Worm (Caenorhabditis elegans) whole organism, late embryonic: ENCODE results near the gene F18G5.6.

ENCODE experiments used
- C08G9.2 ChIP-seq: sonication (generic microtip); optimal IDR thresholded peaks from 2 replicates; lab custom pipeline; 2016; ENCODE audit warnings: mild to moderate bottlenecking, missing genetic modification characterization, moderate library complexity, missing compliant biosample characterization
- F13H6.1 ChIP-seq: sonication (generic microtip); optimal IDR thresholded peaks from 2 replicates; lab custom pipeline; 2016; ENCODE audit warnings: missing genetic modification characterization, missing compliant biosample characterization
- T23F11.4 ChIP-seq: fragments of 200-800 bp; sonication (Bioruptor generic); optimal IDR thresholded peaks from 2 replicates; lab custom pipeline; 2018; ENCODE audit warnings: mild to moderate bottlenecking, missing genetic modification characterization, missing compliant biosample characterization
- ahr-1 ChIP-seq: sonication (generic microtip); optimal IDR thresholded peaks from 2 replicates; lab custom pipeline; 2016; ENCODE audit warnings: missing genetic modification characterization, missing compliant biosample characterization
- ama-1 ChIP-seq: fragments of 150-350 bp; optimal IDR thresholded peaks from 2 replicates; lab custom pipeline; 2014
- ceh-18 ChIP-seq: sonication (generic microtip); optimal IDR thresholded peaks from 2 replicates; lab custom pipeline; 2016; ENCODE audit warnings: missing genetic modification characterization, missing compliant biosample characterization
- ceh-2 ChIP-seq: sonication (generic microtip); optimal IDR thresholded peaks from 2 replicates; lab custom pipeline; 2016; ENCODE audit warnings: missing genotype, missing genetic modification characterization, missing compliant biosample characterization
- ceh-24 ChIP-seq: sonication (generic microtip); optimal IDR thresholded peaks from 2 replicates; lab custom pipeline; 2016; ENCODE audit warnings: mild to moderate bottlenecking, missing genetic modification characterization, missing compliant biosample characterization
- ceh-30 ChIP-seq: fragments of 150-350 bp; optimal IDR thresholded peaks from 2 replicates; lab custom pipeline; 2014; ENCODE audit warnings: missing biosample characterization, missing genetic modification characterization
- ceh-31 ChIP-seq: sonication (generic microtip); optimal IDR thresholded peaks from 2 replicates; lab custom pipeline; 2016; ENCODE audit warnings: missing genetic modification characterization, missing compliant biosample characterization
- ceh-34 ChIP-seq: sonication (generic microtip); optimal IDR thresholded peaks from 2 replicates; lab custom pipeline; 2016; ENCODE audit warnings: mild to moderate bottlenecking, missing genetic modification characterization, missing compliant biosample characterization
- ceh-45 ChIP-seq: fragments of 200-800 bp; sonication (Bioruptor generic); IDR thresholded peaks from 2 replicates; pipeline ENCODE4 v1.3.6; 2022; ENCODE audit warnings: missing genetic modification reagents, missing genetic modification characterization, missing compliant biosample characterization
- ceh-48 ChIP-seq: sonication (generic microtip); optimal IDR thresholded peaks from 2 replicates; lab custom pipeline; 2016; ENCODE audit warnings: missing genetic modification characterization, inconsistent platforms, missing compliant biosample characterization
- ceh-9 ChIP-seq: sonication (generic microtip); optimal IDR thresholded peaks from 2 replicates; lab custom pipeline; 2016; ENCODE audit warnings: mild to moderate bottlenecking, missing genetic modification characterization, inconsistent platforms, missing compliant biosample characterization
- dmd-4 ChIP-seq: sonication (generic microtip); optimal IDR thresholded peaks from 2 replicates; lab custom pipeline; 2016; ENCODE audit warnings: borderline replicate concordance, missing genetic modification characterization, missing compliant biosample characterization
- dve-1 ChIP-seq: sonication (generic microtip); optimal IDR thresholded peaks from 2 replicates; lab custom pipeline; 2017; ENCODE audit warnings: antibody characterized with exemption, mild to moderate bottlenecking, missing genetic modification characterization, missing compliant biosample characterization
- elt-2 ChIP-seq: sonication (generic microtip); optimal IDR thresholded peaks from 2 replicates; lab custom pipeline; 2016; ENCODE audit warnings: missing genetic modification reagents, missing genetic modification characterization, missing compliant biosample characterization
- elt-4 ChIP-seq: sonication (generic microtip); optimal IDR thresholded peaks from 2 replicates; lab custom pipeline; 2016; ENCODE audit warnings: missing genetic modification characterization, missing compliant biosample characterization
- ets-4 ChIP-seq: sonication (generic microtip); optimal IDR thresholded peaks from 2 replicates; lab custom pipeline; 2016; ENCODE audit warnings: missing genetic modification characterization, missing compliant biosample characterization
- gmeb-2 ChIP-seq: sonication (generic microtip); optimal IDR thresholded peaks from 2 replicates; lab custom pipeline; 2016; ENCODE audit warnings: missing genetic modification characterization, inconsistent platforms, missing compliant biosample characterization
- hlh-30 ChIP-seq: sonication (generic microtip); optimal IDR thresholded peaks from 2 replicates; lab custom pipeline; 2017; ENCODE audit warnings: antibody characterized with exemption, missing genetic modification characterization, missing compliant biosample characterization; ENCODE audit not compliant: insufficient read depth
- hlh-8 ChIP-seq: sonication (generic microtip); optimal IDR thresholded peaks from 2 replicates; lab custom pipeline; 2016; ENCODE audit warnings: missing genotype, missing genetic modification characterization, missing compliant biosample characterization
- lim-6 ChIP-seq: sonication (generic microtip); optimal IDR thresholded peaks from 2 replicates; lab custom pipeline; 2016; ENCODE audit warnings: missing genetic modification characterization, missing compliant biosample characterization
- mec-3 ChIP-seq: sonication (generic microtip); optimal IDR thresholded peaks from 2 replicates; lab custom pipeline; 2016; ENCODE audit warnings: borderline replicate concordance, missing genetic modification characterization, missing compliant biosample characterization
- nhr-232 ChIP-seq: sonication (generic microtip); optimal IDR thresholded peaks from 2 replicates; lab custom pipeline; 2016; ENCODE audit warnings: missing genetic modification characterization, missing compliant biosample characterization
- npax-4 ChIP-seq: sonication (generic microtip); optimal IDR thresholded peaks from 2 replicates; lab custom pipeline; 2016; ENCODE audit warnings: missing genetic modification characterization, missing compliant biosample characterization
- pag-3 ChIP-seq: sonication (generic microtip); optimal IDR thresholded peaks from 2 replicates; lab custom pipeline; 2016; ENCODE audit warnings: missing compliant biosample characterization, missing genetic modification characterization, borderline replicate concordance
- pha-2 ChIP-seq: sonication (generic microtip); optimal IDR thresholded peaks from 2 replicates; lab custom pipeline; 2017; ENCODE audit warnings: mild to moderate bottlenecking, missing genetic modification characterization, missing compliant biosample characterization
- ref-2 ChIP-seq: sonication (generic microtip); optimal IDR thresholded peaks from 2 replicates; lab custom pipeline; 2016; ENCODE audit warnings: missing genetic modification characterization, missing compliant biosample characterization
- sdc-2 ChIP-seq: sonication (generic microtip); optimal IDR thresholded peaks from 2 replicates; lab custom pipeline; 2016; ENCODE audit warnings: missing genotype, missing genetic modification characterization, missing compliant biosample characterization
- sox-4 ChIP-seq: sonication (generic microtip); optimal IDR thresholded peaks from 2 replicates; lab custom pipeline; 2017; ENCODE audit warnings: mild to moderate bottlenecking, missing genetic modification characterization, inconsistent platforms, missing compliant biosample characterization
- syd-9 ChIP-seq: sonication (generic microtip); optimal IDR thresholded peaks from 2 replicates; lab custom pipeline; 2016; ENCODE audit warnings: mild to moderate bottlenecking, missing genetic modification characterization, moderate library complexity, missing compliant biosample characterization
- tbx-2 ChIP-seq: sonication (generic microtip); optimal IDR thresholded peaks from 2 replicates; lab custom pipeline; 2016; ENCODE audit warnings: missing genetic modification characterization, missing compliant biosample characterization
- ttx-3 ChIP-seq: sonication (generic microtip); optimal IDR thresholded peaks from 2 replicates; lab custom pipeline; 2016; ENCODE audit warnings: missing genetic modification reagents, missing genetic modification characterization, missing compliant biosample characterization
- unc-55 ChIP-seq: sonication (generic microtip); optimal IDR thresholded peaks from 2 replicates; lab custom pipeline; 2017; ENCODE audit warnings: missing biosample characterization, missing genetic modification reagents, missing genetic modification characterization
- zip-5 ChIP-seq: sonication (generic microtip); optimal IDR thresholded peaks from 2 replicates; lab custom pipeline; 2016; ENCODE audit warnings: missing genetic modification characterization, missing compliant biosample characterization
- ztf-16 ChIP-seq: sonication (generic microtip); optimal IDR thresholded peaks from 2 replicates; lab custom pipeline; 2017; ENCODE audit warnings: missing genetic modification characterization, missing compliant biosample characterization

Gene F18G5.6

DNA sequence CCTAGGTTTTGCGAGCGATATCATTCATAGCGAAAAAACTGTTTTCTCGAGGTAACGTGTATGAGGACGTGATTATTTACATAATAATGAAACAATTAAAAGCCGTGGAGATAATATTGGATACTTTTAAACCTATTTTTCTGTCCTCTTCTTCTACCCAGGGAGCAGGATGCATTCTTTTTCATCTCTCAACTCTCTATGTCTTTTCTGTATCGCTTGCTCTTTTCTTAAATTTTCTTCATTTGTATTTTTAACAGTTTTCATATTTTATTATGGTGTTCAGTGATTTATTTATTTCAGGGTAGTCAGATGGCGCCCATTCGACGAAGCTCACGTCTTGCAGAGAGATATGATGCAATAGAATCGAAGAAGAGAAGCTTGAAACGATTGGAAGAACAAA is 14.5 kb upstream of the F18G5.6 start, which contains the start of gene B0416.4:
TSS of gene B0416.4 (plus strand) at position 301 of the 400 bp plus-strand sequence.
- TF ChIP-seq ama-1 (lab: Kevin White, UChicago) (no peak), ceh-9 (no peak), ceh-24 (tag; lab: Kevin White, UChicago) (no peak), ceh-30 (tag; lab: Kevin White, UChicago) (no peak), gmeb-2 (no peak)

DNA sequence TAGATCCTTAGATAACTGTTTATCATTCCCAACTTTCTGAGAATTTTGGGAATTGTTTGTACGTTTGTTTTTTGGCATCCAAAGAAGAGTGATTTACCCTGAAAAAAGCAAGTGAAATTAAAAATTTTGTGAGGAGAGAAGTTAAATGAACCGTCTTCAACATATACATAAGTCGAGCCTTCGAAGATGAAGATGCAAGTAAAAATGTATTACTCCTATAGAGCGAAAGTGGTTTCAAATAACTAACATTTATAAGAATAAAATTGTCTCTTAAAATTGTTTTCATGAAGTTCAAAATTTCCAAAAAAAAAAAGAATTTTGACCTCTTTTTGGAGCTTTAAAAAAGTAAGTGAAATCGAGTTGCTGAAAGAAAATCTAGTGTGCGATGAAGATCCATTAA is 10.4 kb upstream of the F18G5.6 start, which contains the start of gene B0416.10:
TSS of gene B0416.10 (minus strand) at position 101 of the 400 bp plus-strand sequence.
- TF ChIP-seq ttx-3 (tag; lab: Kevin White, UChicago), result no peak
- no peak for TF ChIP-seq ceh-48 (tag; lab: Kevin White, UChicago)
- no peak for TF ChIP-seq dve-1 (tag; lab: Kevin White, UChicago)
- no peak for TF ChIP-seq ztf-16 (tag; lab: Kevin White, UChicago)
- TF ChIP-seq elt-2, result no peak
- no peak for TF ChIP-seq ceh-45 (GFP tag; lab: Robert Waterston, UW)
- TF ChIP-seq hlh-8 (tag; lab: Kevin White, UChicago), result no peak
- TF ChIP-seq ref-2 (tag; lab: Kevin White, UChicago), result no peak
- no peak for TF ChIP-seq zip-5 (tag; lab: Kevin White, UChicago)
- TF ChIP-seq npax-4 (tag; lab: Kevin White, UChicago), result no peak
- no peak for TF ChIP-seq sox-4 (tag; lab: Kevin White, UChicago)
- TF ChIP-seq ceh-31 (tag; lab: Kevin White, UChicago), result no peak
- TF ChIP-seq hlh-30 (tag; lab: Kevin White, UChicago), result no peak
- no peak for TF ChIP-seq lim-6 (tag; lab: Kevin White, UChicago)
- TF ChIP-seq ceh-18 (tag; lab: Kevin White, UChicago), result no peak
- TF ChIP-seq ahr-1, result no peak
- no peak for TF ChIP-seq elt-4 (tag; lab: Kevin White, UChicago)
- no peak for TF ChIP-seq unc-55 (GFP tag; lab: Kevin White, UChicago)

DNA sequence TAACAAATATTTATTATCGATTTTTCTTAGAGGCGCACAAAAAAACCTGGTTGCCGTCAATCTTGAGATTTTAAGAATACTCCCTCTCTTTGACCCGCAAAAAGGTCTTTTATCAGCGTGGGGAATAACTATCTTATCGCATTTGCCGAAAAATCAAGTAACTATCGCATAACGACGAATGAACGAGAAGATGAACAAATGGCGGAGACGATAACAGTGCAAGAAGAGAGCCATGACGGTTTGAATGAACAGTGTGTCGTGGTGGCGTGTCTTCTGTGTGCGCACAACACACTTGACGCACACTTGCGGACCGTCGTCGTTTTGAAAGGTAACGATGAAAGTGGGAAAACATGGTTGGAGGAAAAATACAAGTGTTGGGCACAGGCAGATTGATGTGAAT is 7.8 kb upstream of the F18G5.6 start:
- peak; percentile 96 for TF ChIP-seq elt-2
- no peak for TF ChIP-seq syd-9

DNA sequence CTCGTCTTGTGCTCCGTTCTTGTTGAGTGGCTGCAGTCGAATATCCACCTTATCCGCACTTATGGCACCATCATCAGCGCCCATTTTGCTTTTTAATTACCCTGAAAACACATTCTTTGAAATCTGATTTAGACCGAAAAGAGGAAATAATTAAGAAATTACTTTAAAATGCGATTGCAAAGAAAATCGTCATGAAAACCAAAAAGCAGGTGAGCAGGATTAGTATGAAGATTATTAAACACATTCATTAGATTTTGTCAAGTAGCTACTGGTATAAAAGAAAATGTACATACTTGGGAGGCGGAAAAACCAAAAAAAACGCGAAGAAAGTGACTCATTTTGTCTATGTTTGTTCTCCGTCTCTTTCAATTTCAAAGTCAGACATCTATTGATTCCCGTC is 6.6 kb upstream of the F18G5.6 start, which contains the start of gene B0416.5:
TSS of gene B0416.5 (minus strand) at position 101 of the 400 bp plus-strand sequence.
- TF ChIP-seq C08G9.2 (tag; lab: Kevin White, UChicago) (no peak), ceh-34 (tag; lab: Kevin White, UChicago) (no peak), ceh-2 (tag; lab: Kevin White, UChicago) (no peak), tbx-2 (tag; lab: Kevin White, UChicago) (no peak), unc-55 (GFP tag; lab: Kevin White, UChicago) (no peak), pag-3 (tag; lab: Kevin White, UChicago) (no peak), nhr-232 (tag; lab: Kevin White, UChicago) (no peak), T23F11.4 (GFP tag; lab: Kevin White, UChicago) (no peak), pha-2 (tag; lab: Kevin White, UChicago) (no peak), syd-9 (no peak), npax-4 (tag; lab: Kevin White, UChicago) (no peak), dmd-4 (tag; lab: Kevin White, UChicago) (no peak), F13H6.1 (no peak), hlh-8 (tag; lab: Kevin White, UChicago) (no peak), ets-4 (tag; lab: Kevin White, UChicago) (no peak), ztf-16 (tag; lab: Kevin White, UChicago) (no peak), mec-3 (tag; lab: Kevin White, UChicago) (no peak), sdc-2 (tag; lab: Kevin White, UChicago) (no peak)
